Worm (Caenorhabditis elegans): Measurements from ENCODE around the gene F15B9.10.
A peak's percentile ranks its signal among the peaks of the same experiment; 100 is the strongest.

Gene F15B9.10

DNA sequence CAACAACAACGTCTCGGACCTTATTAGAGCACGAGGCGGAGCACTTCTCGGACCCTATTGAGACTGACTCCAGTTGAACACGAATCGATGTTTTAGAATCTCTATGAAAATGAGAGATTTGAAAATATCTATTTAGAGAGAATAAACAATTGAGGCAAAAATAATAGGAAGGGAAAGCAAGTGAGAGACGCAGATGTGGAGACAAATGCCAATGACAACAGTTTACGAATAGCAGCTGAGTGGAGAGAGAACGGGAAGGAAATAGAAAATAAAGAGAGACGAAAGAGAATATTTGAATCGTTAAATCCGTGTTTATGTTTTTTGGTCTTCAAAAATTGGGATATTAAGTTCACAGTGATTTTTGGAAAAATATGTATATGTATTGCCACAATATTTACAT, 1.1 kb upstream of the F15B9.10 start:
- no peak for TF ChIP-seq nhr-25 (tag; optimal IDR thresholded peaks at IDR 0.05)
- TF ChIP-seq lsy-2 (tag; optimal IDR thresholded peaks at IDR 0.05), result peak in 1 of 2 experiments; percentile 49
- TF ChIP-seq snpc-4 (tag; optimal IDR thresholded peaks at IDR 0.05), result no peak
- peak; percentile 32 for TF ChIP-seq unc-55 (GFP tag; optimal IDR thresholded peaks at IDR 0.05)
- TF ChIP-seq F13H6.1 (tag; optimal IDR thresholded peaks at IDR 0.05), result peak; percentile 7
- TF ChIP-seq C34F6.9 (tag; optimal IDR thresholded peaks at IDR 0.05), result peak; percentile 57
- TF ChIP-seq Y55F3AM.14 (GFP tag; optimal IDR thresholded peaks at IDR 0.05), result no peak
- no peak for TF ChIP-seq nhr-23 (tag; optimal IDR thresholded peaks at IDR 0.05)
- TF ChIP-seq sma-9 (GFP tag; optimal IDR thresholded peaks at IDR 0.05), result no peak
- TF ChIP-seq sma-9 (tag; optimal IDR thresholded peaks at IDR 0.05), result no peak
- TF ChIP-seq nhr-237 (tag; optimal IDR thresholded peaks at IDR 0.05), result no peak
- no peak for TF ChIP-seq alr-1 (tag; optimal IDR thresholded peaks at IDR 0.05)
- no peak for TF ChIP-seq ZK546.5 (tag; optimal IDR thresholded peaks at IDR 0.05)
- TF ChIP-seq sma-3 (GFP tag; optimal IDR thresholded peaks at IDR 0.05), result no peak
- TF ChIP-seq elt-3 (tag; optimal IDR thresholded peaks at IDR 0.05), result no peak
- TF ChIP-seq nhr-21 (tag; optimal IDR thresholded peaks at IDR 0.05), result no peak
- TF ChIP-seq crh-2 (tag; optimal IDR thresholded peaks at IDR 0.05), result peak; percentile 49
- no peak for TF ChIP-seq ztf-11 (tag; optimal IDR thresholded peaks at IDR 0.05)
- peak; percentile 21 for TF ChIP-seq lin-13 (GFP tag; optimal IDR thresholded peaks at IDR 0.05)
- peak; percentile 37 for TF ChIP-seq nhr-129 (tag; optimal IDR thresholded peaks at IDR 0.05)
- peak; percentile 39 for TF ChIP-seq blmp-1 (tag; optimal IDR thresholded peaks at IDR 0.05; ENCODE audit: insufficient read depth)

DNA sequence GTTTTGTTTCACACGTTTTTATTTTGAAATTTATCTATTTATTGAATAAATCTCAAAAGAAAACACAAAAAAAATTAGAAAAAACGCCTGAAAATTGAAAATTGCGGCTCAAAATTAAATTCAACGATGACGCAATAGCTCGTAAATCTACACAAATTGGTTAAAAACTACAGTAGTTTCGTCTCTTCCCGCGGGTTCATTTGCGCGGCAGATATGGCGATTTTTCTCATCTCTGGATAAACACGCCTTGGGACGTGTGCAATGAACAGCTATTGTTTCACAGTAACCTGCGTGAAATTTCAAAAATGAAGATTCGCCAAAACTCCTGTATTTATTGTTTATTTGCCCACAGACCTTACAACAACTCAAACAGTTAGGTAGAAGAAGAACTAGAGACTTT, 546 bp upstream of the F15B9.10 start:
- TF ChIP-seq nhr-237 (tag; optimal IDR thresholded peaks at IDR 0.05) (no peak), blmp-1 (tag; optimal IDR thresholded peaks at IDR 0.05; ENCODE audit: insufficient read depth) (no peak), aly-2 (tag; optimal IDR thresholded peaks at IDR 0.05) (no peak), unc-62 (GFP tag; optimal IDR thresholded peaks at IDR 0.05) (no peak), ZK546.5 (tag; optimal IDR thresholded peaks at IDR 0.05) (no peak), nhr-77 (tag; optimal IDR thresholded peaks at IDR 0.05) (no peak), gmeb-1 (tag; optimal IDR thresholded peaks at IDR 0.05) (no peak), mdl-1 (tag; optimal IDR thresholded peaks at IDR 0.05) (no peak), fos-1 (tag; optimal IDR thresholded peaks at IDR 0.05) (no peak), ceh-82 (tag; optimal IDR thresholded peaks at IDR 0.05) (no peak), lsy-2 (tag; optimal IDR thresholded peaks at IDR 0.05) (no peak), nhr-21 (tag; optimal IDR thresholded peaks at IDR 0.05) (no peak)

DNA sequence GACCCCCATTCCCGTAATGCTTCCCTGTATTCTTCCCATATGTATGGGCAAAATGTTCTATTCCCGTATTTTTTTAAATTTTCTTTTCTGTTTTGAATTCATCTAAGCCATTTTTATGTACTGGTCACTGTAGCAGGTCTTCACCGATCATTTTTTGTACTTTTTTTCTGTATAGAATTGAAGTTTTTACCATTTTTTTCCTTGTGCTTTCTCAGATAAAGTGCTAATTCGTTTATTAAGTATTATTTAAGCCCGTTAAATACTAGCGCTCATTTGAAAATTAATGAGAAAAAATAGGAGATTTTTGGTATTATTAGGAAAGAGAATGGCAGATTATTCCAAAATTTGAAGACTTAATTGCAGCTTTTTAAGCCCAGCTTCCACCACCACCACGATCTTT, 2.0 kb downstream of the F15B9.10 start:
- TF ChIP-seq sem-4 (tag; optimal IDR thresholded peaks at IDR 0.05) (no peak), alr-1 (tag; optimal IDR thresholded peaks at IDR 0.05) (no peak), nhr-12 (tag; optimal IDR thresholded peaks at IDR 0.05) (no peak), nhr-129 (tag; optimal IDR thresholded peaks at IDR 0.05) (no peak), dmd-4 (tag; optimal IDR thresholded peaks at IDR 0.05) (no peak), nhr-6 (tag; optimal IDR thresholded peaks at IDR 0.05) (no peak), blmp-1 (tag; optimal IDR thresholded peaks at IDR 0.05; ENCODE audit: insufficient read depth) (no peak), F13H6.1 (tag; optimal IDR thresholded peaks at IDR 0.05) (no peak), nhr-23 (tag; optimal IDR thresholded peaks at IDR 0.05) (no peak), sma-9 (GFP tag; optimal IDR thresholded peaks at IDR 0.05) (no peak), sma-9 (tag; optimal IDR thresholded peaks at IDR 0.05) (no peak), sma-3 (GFP tag; optimal IDR thresholded peaks at IDR 0.05) (no peak), unc-62 (GFP tag; optimal IDR thresholded peaks at IDR 0.05) (no peak), ZK546.5 (tag; optimal IDR thresholded peaks at IDR 0.05) (no peak), R02D3.7 (tag; optimal IDR thresholded peaks at IDR 0.05) (no peak), ceh-16 (tag; optimal IDR thresholded peaks at IDR 0.05) (no peak), nhr-237 (tag; optimal IDR thresholded peaks at IDR 0.05) (no peak), C34F6.9 (tag; optimal IDR thresholded peaks at IDR 0.05) (no peak), ztf-1 (GFP tag; conservative IDR thresholded peaks at IDR 0.05) (no peak)

DNA sequence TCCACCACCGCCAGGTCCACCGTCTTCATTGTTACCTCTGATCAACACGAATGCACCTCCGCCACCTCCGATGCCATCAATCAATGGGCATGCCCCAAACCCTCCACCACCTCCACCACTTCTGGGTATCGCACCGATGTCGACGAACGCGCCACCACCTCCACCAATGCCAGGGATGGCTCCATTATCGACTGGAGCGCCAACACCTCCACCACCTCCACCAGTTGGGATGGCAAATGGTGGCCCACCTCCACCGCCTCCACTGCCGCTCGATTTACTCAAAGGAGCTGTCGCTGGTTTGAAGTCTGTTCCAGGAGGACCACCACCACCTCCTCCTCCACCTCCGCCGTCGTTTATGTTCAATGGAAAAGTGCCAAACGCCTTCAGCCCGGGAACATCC, 4.4 kb downstream of the F15B9.10 start:
- no peak for TF ChIP-seq nhr-77 (tag; optimal IDR thresholded peaks at IDR 0.05)
- no peak for TF ChIP-seq ceh-16 (tag; optimal IDR thresholded peaks at IDR 0.05)
- no peak for TF ChIP-seq R02D3.7 (tag; optimal IDR thresholded peaks at IDR 0.05)
- TF ChIP-seq unc-39 (tag; optimal IDR thresholded peaks at IDR 0.05), result no peak
- TF ChIP-seq nhr-12 (tag; optimal IDR thresholded peaks at IDR 0.05), result no peak
- no peak for TF ChIP-seq mdl-1 (tag; optimal IDR thresholded peaks at IDR 0.05)

Data from whole organism, L2 larva.